Worm (Caenorhabditis elegans) whole organism, midembryonic: ENCODE results near the gene B0294.1.

Experiments
- T22C8.4 ChIP-seq: fragments of 200-800 bp; sonication (Bioruptor generic); IDR thresholded peaks from 2 replicates; pipeline ENCODE4 v1.3.6; 2022; ENCODE audit warnings: missing genetic modification characterization, missing compliant biosample characterization
- cog-1 ChIP-seq: sonication (generic microtip); optimal IDR thresholded peaks from 2 replicates; lab custom pipeline; 2016; ENCODE audit warnings: missing genetic modification characterization, missing compliant biosample characterization
- flt-1 ChIP-seq: fragments of 200-800 bp; sonication (Bioruptor generic); IDR thresholded peaks from 2 replicates; pipeline ENCODE4 v1.3.6; 2022; ENCODE audit warnings: missing genetic modification characterization, missing compliant biosample characterization
- klf-2 ChIP-seq: fragments of 200-800 bp; sonication (Bioruptor generic); conservative IDR thresholded peaks from 2 replicates; pipeline ENCODE4 v1.3.6; 2022; ENCODE audit warnings: missing genetic modification reagents, missing genetic modification characterization, missing compliant biosample characterization
- med-1 ChIP-seq: sonication (generic microtip); optimal IDR thresholded peaks from 2 replicates; lab custom pipeline; 2017; ENCODE audit warnings: missing genetic modification characterization, mild to moderate bottlenecking, missing compliant biosample characterization, antibody characterized with exemption, missing genetic modification reagents; ENCODE audit not compliant: insufficient read depth
- ref-1 ChIP-seq: fragments of 200-800 bp; sonication (Bioruptor generic); conservative IDR thresholded peaks from 2 replicates; pipeline ENCODE4 v1.3.6; 2022; ENCODE audit warnings: missing genetic modification reagents, missing genetic modification characterization, missing compliant biosample characterization
- ztf-23 ChIP-seq: fragments of 200-800 bp; sonication (Bioruptor generic); IDR thresholded peaks from 2 replicates; pipeline ENCODE4 v1.3.6; 2022; ENCODE audit warnings: missing genetic modification reagents, missing genetic modification characterization, missing compliant biosample characterization

ce11 chrX:1901480-1901879 is 4.3 kb upstream of the B0294.1 start:
- TF ChIP-seq ztf-23 (GFP tag; lab: Robert Waterston, UW), result no peak
- no peak for TF ChIP-seq T22C8.4 (GFP tag; lab: Robert Waterston, UW)
- no peak for TF ChIP-seq ref-1 (GFP tag; lab: Robert Waterston, UW)
- TF ChIP-seq flt-1 (GFP tag; lab: Robert Waterston, UW), result no peak
- TF ChIP-seq med-1 (GFP tag; lab: Kevin White, UChicago), result no peak
- TF ChIP-seq klf-2 (GFP tag; lab: Robert Waterston, UW), result no peak
- TF ChIP-seq cog-1 (tag; lab: Kevin White, UChicago), result no peak
